Worm (Caenorhabditis elegans) whole organism, L1 larva: Measurements from ENCODE around the gene srlf-26.

Experiments
- C04F5.9 ChIP-seq: sonication (generic microtip); optimal IDR thresholded peaks from 2 replicates; lab custom pipeline; 2016; ENCODE audit warnings: missing genetic modification characterization, missing compliant biosample characterization
- C16A3.4 ChIP-seq: fragments of 150-350 bp; optimal IDR thresholded peaks from 2 replicates; lab custom pipeline; 2014; ENCODE audit warnings: missing biosample characterization, missing genetic modification characterization
- Y116A8C.19 ChIP-seq: sonication (generic microtip); optimal IDR thresholded peaks from 2 replicates; lab custom pipeline; 2016; ENCODE audit warnings: missing compliant biosample characterization, missing genetic modification characterization, borderline replicate concordance
- aha-1 ChIP-seq: fragments of 150-350 bp; optimal IDR thresholded peaks from 2 replicates; lab custom pipeline; 2014; ENCODE audit warnings: missing biosample characterization, missing genetic modification characterization
- aly-2 ChIP-seq: fragments of 150-350 bp; optimal IDR thresholded peaks from 2 replicates; lab custom pipeline; 2014; ENCODE audit warnings: missing biosample characterization, missing genetic modification characterization
- blmp-1 ChIP-seq: fragments of 150-350 bp; optimal IDR thresholded peaks from 2 replicates; lab custom pipeline; 2014; ENCODE audit warnings: missing biosample characterization, missing genetic modification characterization
- ceh-8 ChIP-seq: fragments of 200-800 bp; sonication (Bioruptor generic); optimal IDR thresholded peaks from 2 replicates; lab custom pipeline; 2018; ENCODE audit warnings: mild to moderate bottlenecking, missing genetic modification characterization, moderate library complexity, missing compliant biosample characterization
- ceh-82 ChIP-seq, 3 experiments: fragments of 150-350 bp in 1 of 3; sonication (generic microtip) in 2 of 3; optimal IDR thresholded peaks; 2 replicates each; lab custom pipeline; 2014 to 2017; ENCODE audit warnings: missing biosample characterization in 3 of 3, missing genetic modification characterization in 3 of 3
- ceh-88 ChIP-seq: fragments of 200-800 bp; sonication (Bioruptor generic); IDR thresholded peaks from 2 replicates; pipeline ENCODE4 v1.3.6; 2022; ENCODE audit warnings: missing genetic modification characterization, missing compliant biosample characterization
- efl-3 ChIP-seq: fragments of 200-800 bp; sonication (Bioruptor generic); optimal IDR thresholded peaks from 2 replicates; lab custom pipeline; 2018; ENCODE audit warnings: mild to moderate bottlenecking, missing genetic modification characterization, missing compliant biosample characterization
- elt-2 ChIP-seq: sonication (generic microtip); optimal IDR thresholded peaks from 2 replicates; lab custom pipeline; 2016; ENCODE audit warnings: missing genetic modification characterization, mild to moderate bottlenecking, inconsistent platforms, missing compliant biosample characterization, missing genetic modification reagents
- elt-3 ChIP-seq, 6 experiments: fragments of 150-350 bp in 1 of 6; sonication (generic microtip); optimal IDR thresholded peaks; 2 replicates each; lab custom pipeline; 2017 to 2018; ENCODE audit warnings: missing biosample characterization in 6 of 6, missing genetic modification characterization in 6 of 6, inconsistent platforms in 1 of 6
- fkh-10 ChIP-seq: sonication (generic microtip); optimal IDR thresholded peaks from 2 replicates; lab custom pipeline; 2017; ENCODE audit warnings: missing biosample characterization, missing genetic modification reagents, missing genetic modification characterization
- fkh-4 ChIP-seq: sonication (generic microtip); optimal IDR thresholded peaks from 2 replicates; lab custom pipeline; 2016; ENCODE audit warnings: missing compliant biosample characterization, missing genetic modification characterization, borderline replicate concordance
- fkh-8 ChIP-seq: sonication (generic microtip); optimal IDR thresholded peaks from 2 replicates; lab custom pipeline; 2016; ENCODE audit warnings: mild to moderate bottlenecking, missing genetic modification characterization, missing compliant biosample characterization
- grh-1 ChIP-seq: fragments of 200-800 bp; sonication (Bioruptor generic); IDR thresholded peaks from 2 replicates; pipeline ENCODE4 v1.3.6; 2022; ENCODE audit warnings: missing genetic modification reagents, missing genetic modification characterization, missing compliant biosample characterization
- irx-1 ChIP-seq: sonication (generic microtip); optimal IDR thresholded peaks from 2 replicates; lab custom pipeline; 2016; ENCODE audit warnings: missing genetic modification characterization, missing compliant biosample characterization
- lin-14 ChIP-seq: fragments of 200-800 bp; sonication (Bioruptor generic); optimal IDR thresholded peaks from 2 replicates; lab custom pipeline; 2018; ENCODE audit warnings: mild to moderate bottlenecking, missing genetic modification characterization, moderate library complexity, missing compliant biosample characterization
- lin-15B ChIP-seq: fragments of 150-350 bp; sonication (generic microtip); optimal IDR thresholded peaks from 3 replicates; lab custom pipeline; 2014; ENCODE audit warnings: missing biosample characterization, missing genetic modification characterization
- lin-35 ChIP-seq, 2 experiments: fragments of 150-350 bp; optimal IDR thresholded peaks; 2 replicates each; lab custom pipeline; 2014; ENCODE audit warnings: missing biosample characterization in 2 of 2, missing genetic modification characterization in 2 of 2, missing genetic modification reagents in 2 of 2
- lin-39 ChIP-seq: fragments of 150-350 bp; optimal IDR thresholded peaks from 2 replicates; lab custom pipeline; 2014; ENCODE audit warnings: missing biosample characterization, missing genetic modification reagents, missing genetic modification characterization
- lsy-2 ChIP-seq, 2 experiments: fragments of 150-350 bp; optimal IDR thresholded peaks; 2 replicates each; lab custom pipeline; 2014; ENCODE audit warnings: missing biosample characterization in 2 of 2, missing genetic modification characterization in 2 of 2
- mef-2 ChIP-seq: fragments of 150-350 bp; optimal IDR thresholded peaks from 2 replicates; lab custom pipeline; 2014; ENCODE audit warnings: missing biosample characterization, missing genetic modification characterization
- mep-1 ChIP-seq: fragments of 150-350 bp; optimal IDR thresholded peaks from 2 replicates; lab custom pipeline; 2014; ENCODE audit warnings: missing biosample characterization, missing genetic modification characterization
- nhr-11 ChIP-seq: fragments of 150-350 bp; optimal IDR thresholded peaks from 2 replicates; lab custom pipeline; 2014; ENCODE audit warnings: missing biosample characterization, missing genetic modification characterization
- nhr-28 ChIP-seq: fragments of 150-350 bp; optimal IDR thresholded peaks from 2 replicates; lab custom pipeline; 2014; ENCODE audit warnings: missing biosample characterization, missing genetic modification characterization
- nhr-47 ChIP-seq: sonication (generic microtip); optimal IDR thresholded peaks from 2 replicates; lab custom pipeline; 2016; ENCODE audit warnings: mild to moderate bottlenecking, missing genetic modification characterization, moderate library complexity, missing compliant biosample characterization
- nhr-77 ChIP-seq: fragments of 150-350 bp; optimal IDR thresholded peaks from 2 replicates; lab custom pipeline; 2014; ENCODE audit warnings: missing biosample characterization, missing genetic modification characterization
- nhr-85 ChIP-seq: sonication (generic microtip); peaks from one replicate; lab custom pipeline; 2016; ENCODE audit warnings: missing genetic modification characterization, inconsistent platforms, missing compliant biosample characterization
- nhr-90 ChIP-seq: sonication (generic microtip); optimal IDR thresholded peaks from 2 replicates; lab custom pipeline; 2016; ENCODE audit warnings: mild to moderate bottlenecking, missing genetic modification characterization, missing compliant biosample characterization; ENCODE audit not compliant: poor library complexity
- pag-3 ChIP-seq: sonication (generic microtip); optimal IDR thresholded peaks from 2 replicates; lab custom pipeline; 2017; ENCODE audit warnings: missing genetic modification characterization, mild to moderate bottlenecking, missing compliant biosample characterization, antibody characterized with exemption, borderline replicate concordance; ENCODE audit not compliant: insufficient read depth
- pax-3 ChIP-seq: fragments of 200-800 bp; sonication (Bioruptor generic); optimal IDR thresholded peaks from 2 replicates; lab custom pipeline; 2018; ENCODE audit warnings: mild to moderate bottlenecking, missing genetic modification characterization, moderate library complexity, missing compliant biosample characterization
- pqm-1 ChIP-seq: sonication (generic microtip); optimal IDR thresholded peaks from 3 replicates; lab custom pipeline; 2017; ENCODE audit warnings: missing biosample characterization, missing genetic modification characterization
- snpc-4 ChIP-seq: fragments of 150-350 bp; optimal IDR thresholded peaks from 2 replicates; lab custom pipeline; 2014; ENCODE audit warnings: missing biosample characterization, missing genetic modification characterization
- snu-23 ChIP-seq: sonication (generic microtip); optimal IDR thresholded peaks from 2 replicates; lab custom pipeline; 2016; ENCODE audit warnings: missing genetic modification characterization, missing compliant biosample characterization
- sup-37 ChIP-seq: fragments of 200-800 bp; sonication (Bioruptor generic); optimal IDR thresholded peaks from 2 replicates; lab custom pipeline; 2018; ENCODE audit warnings: mild to moderate bottlenecking, missing genetic modification characterization, missing compliant biosample characterization
- unc-30 ChIP-seq: sonication (generic microtip); optimal IDR thresholded peaks from 2 replicates; lab custom pipeline; 2017; ENCODE audit warnings: missing biosample characterization, missing genetic modification characterization
- unc-98 ChIP-seq: fragments of 200-800 bp; sonication (Bioruptor generic); IDR thresholded peaks from 2 replicates; pipeline ENCODE4 v1.3.6; 2022; ENCODE audit warnings: missing genetic modification characterization, missing compliant biosample characterization
- xbp-1 ChIP-seq: sonication (generic microtip); optimal IDR thresholded peaks from 2 replicates; lab custom pipeline; 2016; ENCODE audit warnings: missing genetic modification characterization, missing compliant biosample characterization
- zag-1 ChIP-seq: fragments of 150-350 bp; optimal IDR thresholded peaks from 2 replicates; lab custom pipeline; 2014; ENCODE audit warnings: missing biosample characterization, missing genetic modification characterization
- ztf-4 ChIP-seq: fragments of 150-350 bp; optimal IDR thresholded peaks from 2 replicates; lab custom pipeline; 2014; ENCODE audit warnings: missing biosample characterization, missing genetic modification characterization

Gene srlf-26

ce11 chrIV:13718918-13719317 is 40.2 kb downstream of the srlf-26 start:
- TF ChIP-seq snu-23 (GFP tag; lab: Kevin White, UChicago) (peak; percentile 26), grh-1 (GFP tag; lab: Robert Waterston, UW) (no peak), aly-2 (tag; lab: Kevin White, UChicago) (no peak), ceh-82 (tag; optimal IDR thresholded peaks at IDR 0.05; lab: Kevin White, UChicago) (no peak), C16A3.4 (tag; lab: Kevin White, UChicago) (peak; percentile 22), xbp-1 (tag; lab: Kevin White, UChicago) (no peak), fkh-10 (GFP tag; lab: Kevin White, UChicago) (no peak), snpc-4 (tag; lab: Kevin White, UChicago) (no peak), pag-3 (tag; lab: Kevin White, UChicago) (no peak), pax-3 (tag; lab: Kevin White, UChicago) (no peak), Y116A8C.19 (no peak), lin-14 (GFP tag; lab: Kevin White, UChicago) (peak; percentile 74), lsy-2 (tag; optimal IDR thresholded peaks at IDR 0.05; lab: Kevin White, UChicago) (no peak), lin-35 (GFP tag; optimal IDR thresholded peaks at IDR 0.05; lab: Kevin White, UChicago) (peak in 1 of 2 experiments; percentile 11), pqm-1 (tag; lab: Kevin White, UChicago) (no peak), C04F5.9 (no peak), unc-98 (GFP tag; lab: Robert Waterston, UW) (no peak), mef-2 (no peak), blmp-1 (tag; lab: Kevin White, UChicago) (peak; percentile 69), elt-3 (tag; optimal IDR thresholded peaks at IDR 0.05; lab: Kevin White, UChicago) (peak in 1 of 6 experiments; percentile 35), sup-37 (GFP tag; lab: Kevin White, UChicago) (no peak), efl-3 (no peak), nhr-85 (tag; lab: Kevin White, UChicago) (peak; percentile 84), irx-1 (peak; percentile 47), zag-1 (no peak), nhr-90 (peak; percentile 19), elt-2 (tag; lab: Kevin White, UChicago) (no peak), ceh-88 (GFP tag; lab: Robert Waterston, UW) (no peak), ztf-4 (tag; lab: Kevin White, UChicago) (no peak), nhr-47 (no peak), mep-1 (tag; lab: Kevin White, UChicago) (peak; percentile 38)
- TF ChIP-seq, all 84 proteins: peak for 10

ce11 chrIV:13721000-13721399 is 42.3 kb downstream of the srlf-26 start:
- TF ChIP-seq blmp-1 (tag; lab: Kevin White, UChicago), result peak; percentile 41
- no peak for TF ChIP-seq nhr-90
- no peak for TF ChIP-seq fkh-8 (tag; lab: Kevin White, UChicago)
- TF ChIP-seq C16A3.4 (tag; lab: Kevin White, UChicago), result no peak
- peak; percentile 55 for TF ChIP-seq lin-39 (tag; lab: Kevin White, UChicago)
- no peak for TF ChIP-seq nhr-77
- no peak for TF ChIP-seq ceh-8 (GFP tag; lab: Kevin White, UChicago)
- TF ChIP-seq unc-30, result no peak
- peak; percentile 37 for TF ChIP-seq irx-1
- TF ChIP-seq nhr-85 (tag; lab: Kevin White, UChicago), result peak; percentile 79
- TF ChIP-seq aha-1 (tag; lab: Kevin White, UChicago), result no peak
- no peak for TF ChIP-seq sup-37 (GFP tag; lab: Kevin White, UChicago)
- TF ChIP-seq nhr-28 (tag; lab: Kevin White, UChicago), result no peak
- TF ChIP-seq pqm-1 (tag; lab: Kevin White, UChicago), result no peak
- TF ChIP-seq lin-15B (tag; lab: Kevin White, UChicago), result no peak
- no peak for TF ChIP-seq nhr-11 (tag; lab: Kevin White, UChicago)
- TF ChIP-seq fkh-4 (tag; lab: Kevin White, UChicago), result no peak
